Worm (Caenorhabditis elegans) whole organism, L1 larva: ENCODE measurements around the gene C45G9.6.

Experiments
- C34B4.2 ChIP-seq: sonication (generic microtip); optimal IDR thresholded peaks from 2 replicates; lab custom pipeline; 2017; ENCODE audit warnings: mild to moderate bottlenecking, missing genetic modification characterization, missing compliant biosample characterization
- alr-1 ChIP-seq: fragments of 200-800 bp; sonication (Bioruptor generic); optimal IDR thresholded peaks from 2 replicates; lab custom pipeline; 2018; ENCODE audit warnings: borderline replicate concordance, mild to moderate bottlenecking, missing genetic modification characterization, missing compliant biosample characterization
- blmp-1 ChIP-seq: fragments of 150-350 bp; optimal IDR thresholded peaks from 2 replicates; lab custom pipeline; 2014; ENCODE audit warnings: missing biosample characterization, missing genetic modification characterization
- ceh-8 ChIP-seq: fragments of 200-800 bp; sonication (Bioruptor generic); optimal IDR thresholded peaks from 2 replicates; lab custom pipeline; 2018; ENCODE audit warnings: mild to moderate bottlenecking, missing genetic modification characterization, moderate library complexity, missing compliant biosample characterization
- ceh-88 ChIP-seq: fragments of 200-800 bp; sonication (Bioruptor generic); IDR thresholded peaks from 2 replicates; pipeline ENCODE4 v1.3.6; 2022; ENCODE audit warnings: missing genetic modification characterization, missing compliant biosample characterization
- efl-1 ChIP-seq, 4 experiments: fragments of 150-350 bp; optimal IDR thresholded peaks in 3 of 4; peaks in 1 of 4; 1 replicate in 1 of 4; 2 replicates in 3 of 4; lab custom pipeline; 2014; ENCODE audit warnings: missing biosample characterization in 2 of 4, missing genetic modification characterization in 2 of 4, missing genetic modification reagents in 2 of 4
- efl-3 ChIP-seq: fragments of 200-800 bp; sonication (Bioruptor generic); optimal IDR thresholded peaks from 2 replicates; lab custom pipeline; 2018; ENCODE audit warnings: mild to moderate bottlenecking, missing genetic modification characterization, missing compliant biosample characterization
- egl-13 ChIP-seq: sonication (generic microtip); optimal IDR thresholded peaks from 2 replicates; lab custom pipeline; 2016; ENCODE audit warnings: missing genotype, missing genetic modification reagents, missing genetic modification characterization, missing compliant biosample characterization
- elt-3 ChIP-seq, 6 experiments: fragments of 150-350 bp in 1 of 6; sonication (generic microtip); optimal IDR thresholded peaks; 2 replicates each; lab custom pipeline; 2017 to 2018; ENCODE audit warnings: missing biosample characterization in 6 of 6, missing genetic modification characterization in 6 of 6, inconsistent platforms in 1 of 6
- ets-5 ChIP-seq: fragments of 200-800 bp; sonication (Bioruptor generic); IDR thresholded peaks from 2 replicates; pipeline ENCODE4 v1.3.6; 2022; ENCODE audit warnings: missing genetic modification characterization, missing compliant biosample characterization
- fkh-10 ChIP-seq: sonication (generic microtip); optimal IDR thresholded peaks from 2 replicates; lab custom pipeline; 2017; ENCODE audit warnings: missing biosample characterization, missing genetic modification reagents, missing genetic modification characterization
- fkh-8 ChIP-seq: sonication (generic microtip); optimal IDR thresholded peaks from 2 replicates; lab custom pipeline; 2016; ENCODE audit warnings: mild to moderate bottlenecking, missing genetic modification characterization, missing compliant biosample characterization
- fos-1 ChIP-seq: fragments of 150-350 bp; optimal IDR thresholded peaks from 2 replicates; lab custom pipeline; 2014; ENCODE audit warnings: missing biosample characterization, missing genetic modification characterization
- hlh-4 ChIP-seq: sonication (generic microtip); optimal IDR thresholded peaks from 2 replicates; lab custom pipeline; 2016; ENCODE audit warnings: mild to moderate bottlenecking, missing genetic modification characterization, missing compliant biosample characterization
- irx-1 ChIP-seq: sonication (generic microtip); optimal IDR thresholded peaks from 2 replicates; lab custom pipeline; 2016; ENCODE audit warnings: missing genetic modification characterization, missing compliant biosample characterization
- isw-1 ChIP-seq: fragments of 200-800 bp; sonication (Bioruptor generic); IDR thresholded peaks from 2 replicates; pipeline ENCODE4 v1.3.6; 2022; ENCODE audit warnings: missing genetic modification characterization, missing compliant biosample characterization
- jun-1 ChIP-seq: fragments of 150-350 bp; optimal IDR thresholded peaks from 2 replicates; lab custom pipeline; 2014; ENCODE audit warnings: missing biosample characterization, missing genetic modification reagents, missing genetic modification characterization
- lin-14 ChIP-seq: fragments of 200-800 bp; sonication (Bioruptor generic); optimal IDR thresholded peaks from 2 replicates; lab custom pipeline; 2018; ENCODE audit warnings: mild to moderate bottlenecking, missing genetic modification characterization, moderate library complexity, missing compliant biosample characterization
- lin-35 ChIP-seq, 2 experiments: fragments of 150-350 bp; optimal IDR thresholded peaks; 2 replicates each; lab custom pipeline; 2014; ENCODE audit warnings: missing biosample characterization in 2 of 2, missing genetic modification characterization in 2 of 2, missing genetic modification reagents in 2 of 2
- lin-39 ChIP-seq: fragments of 150-350 bp; optimal IDR thresholded peaks from 2 replicates; lab custom pipeline; 2014; ENCODE audit warnings: missing biosample characterization, missing genetic modification reagents, missing genetic modification characterization
- mab-9 ChIP-seq: fragments of 200-800 bp; sonication (Bioruptor generic); IDR thresholded peaks from 2 replicates; pipeline ENCODE4 v1.3.6; 2022; ENCODE audit warnings: missing genetic modification reagents, missing genetic modification characterization, missing compliant biosample characterization
- mdl-1 ChIP-seq, 2 experiments: fragments of 150-350 bp; optimal IDR thresholded peaks; 2 replicates each; lab custom pipeline; 2014 to 2017; ENCODE audit warnings: missing biosample characterization in 2 of 2, missing genetic modification characterization in 2 of 2, inconsistent platforms in 1 of 2
- mef-2 ChIP-seq: fragments of 150-350 bp; optimal IDR thresholded peaks from 2 replicates; lab custom pipeline; 2014; ENCODE audit warnings: missing biosample characterization, missing genetic modification characterization
- nhr-11 ChIP-seq: fragments of 150-350 bp; optimal IDR thresholded peaks from 2 replicates; lab custom pipeline; 2014; ENCODE audit warnings: missing biosample characterization, missing genetic modification characterization
- nhr-12 ChIP-seq: sonication (generic microtip); optimal IDR thresholded peaks from 2 replicates; lab custom pipeline; 2017; ENCODE audit warnings: missing biosample characterization, missing genetic modification characterization
- nhr-20 ChIP-seq: sonication (generic microtip); optimal IDR thresholded peaks from 2 replicates; lab custom pipeline; 2016; ENCODE audit warnings: mild to moderate bottlenecking, missing genetic modification characterization, missing compliant biosample characterization
- nhr-237 ChIP-seq: fragments of 150-350 bp; optimal IDR thresholded peaks from 2 replicates; lab custom pipeline; 2014; ENCODE audit warnings: missing biosample characterization, missing genetic modification characterization
- nhr-85 ChIP-seq: sonication (generic microtip); peaks from one replicate; lab custom pipeline; 2016; ENCODE audit warnings: missing genetic modification characterization, inconsistent platforms, missing compliant biosample characterization
- nhr-90 ChIP-seq: sonication (generic microtip); optimal IDR thresholded peaks from 2 replicates; lab custom pipeline; 2016; ENCODE audit warnings: mild to moderate bottlenecking, missing genetic modification characterization, missing compliant biosample characterization; ENCODE audit not compliant: poor library complexity
- pqm-1 ChIP-seq: sonication (generic microtip); optimal IDR thresholded peaks from 3 replicates; lab custom pipeline; 2017; ENCODE audit warnings: missing biosample characterization, missing genetic modification characterization
- skn-1 ChIP-seq: fragments of 150-350 bp; optimal IDR thresholded peaks from 2 replicates; lab custom pipeline; 2014; ENCODE audit warnings: missing biosample characterization, missing genetic modification characterization
- snpc-4 ChIP-seq: fragments of 150-350 bp; optimal IDR thresholded peaks from 2 replicates; lab custom pipeline; 2014; ENCODE audit warnings: missing biosample characterization, missing genetic modification characterization
- snu-23 ChIP-seq: sonication (generic microtip); optimal IDR thresholded peaks from 2 replicates; lab custom pipeline; 2016; ENCODE audit warnings: missing genetic modification characterization, missing compliant biosample characterization
- sox-4 ChIP-seq: sonication (generic microtip); optimal IDR thresholded peaks from 2 replicates; lab custom pipeline; 2016; ENCODE audit warnings: missing genetic modification characterization, missing compliant biosample characterization
- sup-37 ChIP-seq: fragments of 200-800 bp; sonication (Bioruptor generic); optimal IDR thresholded peaks from 2 replicates; lab custom pipeline; 2018; ENCODE audit warnings: mild to moderate bottlenecking, missing genetic modification characterization, missing compliant biosample characterization
- swsn-7 ChIP-seq: sonication (generic microtip); optimal IDR thresholded peaks from 2 replicates; lab custom pipeline; 2016; ENCODE audit warnings: missing genetic modification characterization, missing compliant biosample characterization
- tbx-2 ChIP-seq: sonication (generic microtip); optimal IDR thresholded peaks from 2 replicates; lab custom pipeline; 2016; ENCODE audit warnings: missing genetic modification characterization, missing compliant biosample characterization
- tlp-1 ChIP-seq: fragments of 150-350 bp; optimal IDR thresholded peaks from 2 replicates; lab custom pipeline; 2014; ENCODE audit warnings: missing biosample characterization, missing genetic modification characterization
- unc-30 ChIP-seq: sonication (generic microtip); optimal IDR thresholded peaks from 2 replicates; lab custom pipeline; 2017; ENCODE audit warnings: missing biosample characterization, missing genetic modification characterization
- unc-62 ChIP-seq: fragments of 150-350 bp; optimal IDR thresholded peaks from 2 replicates; lab custom pipeline; 2014; ENCODE audit warnings: missing biosample characterization, missing genetic modification reagents, missing genetic modification characterization
- unc-86 ChIP-seq: sonication (generic microtip); optimal IDR thresholded peaks from 2 replicates; lab custom pipeline; 2016; ENCODE audit warnings: missing genetic modification characterization, missing compliant biosample characterization
- unc-98 ChIP-seq: fragments of 200-800 bp; sonication (Bioruptor generic); IDR thresholded peaks from 2 replicates; pipeline ENCODE4 v1.3.6; 2022; ENCODE audit warnings: missing genetic modification characterization, missing compliant biosample characterization
- zip-4 ChIP-seq: fragments of 200-800 bp; sonication (Bioruptor generic); optimal IDR thresholded peaks from 2 replicates; lab custom pipeline; 2018; ENCODE audit warnings: mild to moderate bottlenecking, missing genetic modification characterization, moderate library complexity, missing compliant biosample characterization
- ztf-11 ChIP-seq, 2 experiments: sonication (generic microtip); optimal IDR thresholded peaks; 2 replicates each; lab custom pipeline; 2016 to 2017; ENCODE audit warnings: missing genetic modification characterization in 2 of 2, missing biosample characterization in 1 of 2, missing compliant biosample characterization in 1 of 2

C45G9.6 gene

DNA sequence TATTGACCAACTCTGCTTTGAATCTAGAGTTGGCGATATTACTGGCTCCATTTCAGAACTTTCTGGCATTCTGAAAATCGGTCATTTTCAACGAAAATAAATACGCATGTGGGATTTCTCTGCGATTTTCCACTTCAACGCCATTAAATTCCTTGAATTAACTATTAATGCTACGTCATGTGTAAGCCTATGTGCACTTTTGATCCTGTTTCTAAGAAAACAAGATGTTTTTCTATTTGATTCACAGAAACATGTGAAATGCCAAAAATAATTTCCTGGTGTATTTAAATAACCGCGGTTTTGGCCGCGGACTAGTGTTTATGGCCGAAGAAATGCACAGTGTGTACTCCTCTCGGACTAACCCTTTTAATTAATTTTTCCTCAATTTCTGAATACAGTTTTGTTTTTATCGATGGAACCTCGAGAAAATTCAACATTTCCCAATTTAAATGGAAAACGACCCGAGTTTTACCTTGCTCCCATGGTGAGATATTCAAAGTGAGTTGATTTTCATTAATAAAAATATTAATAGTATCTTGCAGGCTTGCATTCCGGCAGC lies 32.5 kb downstream of the C45G9.6 start, which contains the start of the genes C45G9.11 and C45G9.2 (continued):
- peak; percentile 41 for TF ChIP-seq ceh-8
- TF ChIP-seq tlp-1 (tag; lab: Kevin White, UChicago), result no peak
- TF ChIP-seq skn-1, result peak; percentile 19
- TF ChIP-seq isw-1 (GFP tag; lab: Robert Waterston, UW), result peak; percentile 62
- TF ChIP-seq zip-4 (GFP tag; lab: Kevin White, UChicago), result peak; percentile 18
- TF ChIP-seq snpc-4 (tag; lab: Kevin White, UChicago), result peak; percentile 63
- TF ChIP-seq mef-2 (tag; lab: Kevin White, UChicago), result no peak
- peak; percentile 85 for TF ChIP-seq nhr-20
- peak; percentile 68 for TF ChIP-seq fkh-8
- TF ChIP-seq nhr-12, result no peak
- TF ChIP-seq sup-37 (GFP tag; lab: Kevin White, UChicago), result peak; percentile 69
- TF ChIP-seq mab-9, result peak; percentile 71
- no peak for TF ChIP-seq fkh-10 (GFP tag; lab: Kevin White, UChicago)
- no peak for TF ChIP-seq unc-30 (tag; lab: Kevin White, UChicago)
- peak; percentile 85 for TF ChIP-seq unc-98
- TF ChIP-seq nhr-85 (tag; lab: Kevin White, UChicago), result peak; percentile 95
- peak; percentile 36 for TF ChIP-seq efl-3
- TF ChIP-seq lin-14, result peak; percentile 78
- TF ChIP-seq nhr-11 (tag; lab: Kevin White, UChicago), result no peak
- TF ChIP-seq ets-5, result no peak
- TF ChIP-seq elt-3 (tag; optimal IDR thresholded peaks at IDR 0.05; lab: Kevin White, UChicago), result peak in 2 of 6 experiments; percentile 22 to 48
- TF ChIP-seq lin-35 (GFP tag; optimal IDR thresholded peaks at IDR 0.05; lab: Kevin White, UChicago), result peak; percentile 93 to 96
- peak; percentile 40; the same call in 1 of the 2 replicates for TF ChIP-seq ceh-88 (GFP tag; lab: Robert Waterston, UW)
- no peak for TF ChIP-seq pqm-1 (tag; lab: Kevin White, UChicago)
- TF ChIP-seq lin-39 (tag; lab: Kevin White, UChicago), result peak; percentile 48
- TF ChIP-seq nhr-237 (tag; lab: Kevin White, UChicago), result no peak
- TF ChIP-seq sox-4 (tag; lab: Kevin White, UChicago), result peak; percentile 88
- TF ChIP-seq swsn-7 (tag; lab: Kevin White, UChicago), result peak; percentile 78
- TF ChIP-seq nhr-90 (tag; lab: Kevin White, UChicago), result peak; percentile 90
- TF ChIP-seq mdl-1 (tag; optimal IDR thresholded peaks at IDR 0.05; lab: Kevin White, UChicago), result peak in 1 of 2 experiments; percentile 38
- peak; percentile 52 for TF ChIP-seq hlh-4
- TF ChIP-seq fos-1 (tag; lab: Kevin White, UChicago), result peak; percentile 26
- TF ChIP-seq snu-23 (GFP tag; lab: Kevin White, UChicago), result peak; percentile 85
- peak in 1 of 2 experiments; percentile 92 for TF ChIP-seq ztf-11 (tag; optimal IDR thresholded peaks at IDR 0.05; lab: Kevin White, UChicago)
- TF ChIP-seq unc-62 (GFP tag; lab: Kevin White, UChicago), result no peak
- peak; percentile 87 for TF ChIP-seq egl-13
- TF ChIP-seq blmp-1 (tag; lab: Kevin White, UChicago), result peak; percentile 48
- TF ChIP-seq unc-86 (tag; lab: Kevin White, UChicago), result peak; percentile 60
- no peak for TF ChIP-seq jun-1
- peak; percentile 79 to 94 for TF ChIP-seq efl-1 (optimal IDR thresholded peaks at IDR 0.05; lab: Kevin White, UChicago)
- TF ChIP-seq efl-1 (GFP tag; optimal IDR thresholded peaks at IDR 0.05 in 1 of 2; lab: Kevin White, UChicago), result peak; percentile 94 to 99
- TF ChIP-seq C34B4.2 (tag; lab: Kevin White, UChicago), result peak; percentile 16
- peak; percentile 90 for TF ChIP-seq tbx-2
- no peak for TF ChIP-seq alr-1 (tag; lab: Kevin White, UChicago)
- TF ChIP-seq irx-1, result peak; percentile 95
